Fruit fly (Drosophila melanogaster): ENCODE measurements around the gene CG3719.

DNA sequence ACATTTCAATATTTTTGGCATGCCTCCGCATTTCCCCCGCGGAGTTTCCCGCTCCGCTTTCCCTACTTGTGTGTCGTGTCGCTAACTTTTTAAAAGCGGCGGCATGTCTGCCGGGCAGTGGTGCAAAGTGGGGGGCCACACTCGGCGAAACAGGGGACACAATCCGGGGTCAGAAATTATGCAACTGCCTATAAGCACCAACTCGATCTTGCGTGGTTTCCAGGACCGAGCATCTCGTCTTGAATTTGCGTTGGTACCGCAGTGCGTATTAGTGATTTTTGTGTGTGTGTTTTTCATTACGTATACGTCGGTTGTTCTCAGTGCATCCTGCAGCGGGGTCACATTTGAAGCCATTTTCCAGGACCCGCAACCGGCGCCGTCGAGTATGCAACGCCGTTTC is 27.4 kb upstream of the CG3719 start:
- TF ChIP-seq CG8478 (optimal IDR thresholded peaks at IDR 0.05) (no peak), CTCF (optimal IDR thresholded peaks at IDR 0.05) (no peak)
